Worm (Caenorhabditis elegans): ENCODE measurements around the gene nspb-3.

nspb-3 gene

ce11 chrIV:6631704-6632272 is 37.0 kb upstream of the nspb-3 start, which contains the start of the genes cest-5.1 and C01B10.9 (continued):
- TF ChIP-seq aly-2 (tag; optimal IDR thresholded peaks at IDR 0.05) (no peak), mxl-3 (GFP tag; optimal IDR thresholded peaks at IDR 0.05) (no peak), Y48G9A.11 (GFP tag; IDR thresholded peaks at IDR 0.05) (no peak), nhr-11 (tag; optimal IDR thresholded peaks at IDR 0.05) (no peak), spr-3 (GFP tag; optimal IDR thresholded peaks at IDR 0.05) (no peak), lin-13 (GFP tag; optimal IDR thresholded peaks at IDR 0.05) (no peak), zip-2 (tag; optimal IDR thresholded peaks at IDR 0.05) (peak; percentile 4), snpc-4 (tag; optimal IDR thresholded peaks at IDR 0.05) (peak; percentile 12), lin-15B (tag; optimal IDR thresholded peaks at IDR 0.05) (no peak), R02D3.7 (tag; optimal IDR thresholded peaks at IDR 0.05) (no peak), lin-29 (GFP tag; IDR thresholded peaks at IDR 0.05) (no peak), mxl-2 (GFP tag; conservative IDR thresholded peaks at IDR 0.05) (no peak), snpc-1.2 (GFP tag; IDR thresholded peaks at IDR 0.05) (peak; percentile 90), fkh-10 (GFP tag; optimal IDR thresholded peaks at IDR 0.05) (no peak), ceh-82 (tag; optimal IDR thresholded peaks at IDR 0.05) (no peak), F44E2.7 (GFP tag; IDR thresholded peaks at IDR 0.05) (no peak), arid-1 (GFP tag; conservative IDR thresholded peaks at IDR 0.05) (no peak), ama-1 (optimal IDR thresholded peaks at IDR 0.05) (no peak), rbr-2 (tag; optimal IDR thresholded peaks at IDR 0.05) (peak; percentile 30), mdt-29 (GFP tag; IDR thresholded peaks at IDR 0.05) (no peak), unc-130 (GFP tag; optimal IDR thresholded peaks at IDR 0.05) (peak; percentile 88), ztf-7 (tag; optimal IDR thresholded peaks at IDR 0.05) (no peak), ZK546.5 (tag; optimal IDR thresholded peaks at IDR 0.05) (no peak), zfp-3 (GFP tag; conservative IDR thresholded peaks at IDR 0.05) (no peak), ceh-20 (GFP tag; IDR thresholded peaks at IDR 0.05) (no peak), F49E8.2 (tag; optimal IDR thresholded peaks at IDR 0.05; ENCODE audit: borderline replicate concordance) (no peak), F26F4.8 (GFP tag; conservative IDR thresholded peaks at IDR 0.05) (no peak)

DNA sequence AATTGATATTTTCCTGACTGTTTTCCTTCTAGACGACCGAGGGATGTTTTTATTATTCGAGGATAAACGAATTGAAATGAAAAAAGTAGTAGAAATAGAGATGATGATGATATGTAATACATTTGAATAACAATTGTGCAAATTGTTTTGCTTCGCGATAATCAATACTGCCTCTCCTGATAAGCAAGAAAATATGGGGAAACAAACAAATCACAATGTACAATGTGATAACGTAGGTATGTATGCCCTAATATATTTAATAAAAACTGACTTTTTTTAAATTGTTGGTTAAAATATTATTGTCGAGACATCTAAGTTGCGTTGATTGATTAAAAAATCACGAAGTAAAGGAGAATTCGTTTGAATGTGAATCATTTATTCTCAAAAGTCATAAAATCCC is 33.0 kb upstream of the nspb-3 start, which contains the start of gene cest-5.2:
cest-5.2 (minus strand) TSS at position 128 of the 400 bp plus-strand sequence.
- TF ChIP-seq nhr-28 (tag; optimal IDR thresholded peaks at IDR 0.05) (peak; percentile 54), ceh-28 (tag; optimal IDR thresholded peaks at IDR 0.05) (no peak), zip-11 (GFP tag; IDR thresholded peaks at IDR 0.05) (no peak), daf-16 (GFP tag; optimal IDR thresholded peaks at IDR 0.05) (no peak), daf-16 (tag; optimal IDR thresholded peaks at IDR 0.05) (peak; percentile 81), nhr-102 (tag; optimal IDR thresholded peaks at IDR 0.05) (peak; percentile 5), dve-1 (tag; optimal IDR thresholded peaks at IDR 0.05; ENCODE audit: insufficient read depth) (peak; percentile 51), lin-15B (tag; optimal IDR thresholded peaks at IDR 0.05) (no peak), pqm-1 (tag; optimal IDR thresholded peaks at IDR 0.05) (peak; percentile 68)

- TF ChIP-seq nhr-11 (tag; optimal IDR thresholded peaks at IDR 0.05) (no peak), unc-62 (GFP tag; optimal IDR thresholded peaks at IDR 0.05 in 1 of 2) (no peak), unc-62 (tag; optimal IDR thresholded peaks at IDR 0.05) (no peak), zip-11 (GFP tag; IDR thresholded peaks at IDR 0.05) (no peak), Y105C5A.15 (GFP tag; IDR thresholded peaks at IDR 0.05) (no peak), mdl-1 (tag; optimal IDR thresholded peaks at IDR 0.05) (no peak), F49E8.2 (tag; optimal IDR thresholded peaks at IDR 0.05; ENCODE audit: borderline replicate concordance) (no peak), lin-29 (GFP tag; IDR thresholded peaks at IDR 0.05) (no peak), mxl-2 (GFP tag; conservative IDR thresholded peaks at IDR 0.05) (no peak), ces-1 (GFP tag; optimal IDR thresholded peaks at IDR 0.05) (no peak), R02D3.7 (tag; optimal IDR thresholded peaks at IDR 0.05) (no peak)
These were observed 28.6 kb upstream of the nspb-3 start, which contains the start of gene C01B10.44 for ce11 chrIV:6623390-6623789. Gene C01B10.44, plus strand, starts transcription at chrIV:6623690.

All from whole organism, L4 larva.